Fruit fly (Drosophila melanogaster) whole organism, pupa: ENCODE measurements around the gene CG6013.

Experiments used
- CG10348 ChIP-seq: fragments of 200-800 bp; sonication (Bioruptor generic); IDR thresholded peaks from 2 replicates; pipeline ENCODE4 v1.3.6; 2022; ENCODE audit warnings: missing biosample characterization, missing genetic modification characterization
- CG12605 ChIP-seq: fragments of 200-800 bp; sonication (Bioruptor generic); IDR thresholded peaks from 2 replicates; pipeline ENCODE4 v1.3.6; 2022; ENCODE audit warnings: missing biosample characterization, missing genetic modification characterization
- CG13204 ChIP-seq: fragments of 200-800 bp; sonication (Bioruptor generic); optimal IDR thresholded peaks from 2 replicates; lab custom pipeline; 2018; ENCODE audit warnings: missing biosample characterization, mild to moderate bottlenecking, missing genetic modification characterization, moderate library complexity
- CG14655 ChIP-seq: fragments of 200-800 bp; sonication (Bioruptor generic); optimal IDR thresholded peaks from 3 replicates; lab custom pipeline; 2017; ENCODE audit warnings: mild to moderate bottlenecking, missing biosample characterization, missing genetic modification reagents, missing genetic modification characterization
- CG15710 ChIP-seq: fragments of 200-800 bp; sonication (Bioruptor generic); optimal IDR thresholded peaks from 2 replicates; lab custom pipeline; 2018; ENCODE audit warnings: missing biosample characterization, mild to moderate bottlenecking, missing genetic modification characterization, moderate library complexity
- CG17806 ChIP-seq: fragments of 200-800 bp; sonication (Bioruptor generic); optimal IDR thresholded peaks from 2 replicates; lab custom pipeline; 2018; ENCODE audit warnings: missing biosample characterization, mild to moderate bottlenecking, missing genetic modification characterization, moderate library complexity
- CG32121 ChIP-seq: fragments of 200-800 bp; sonication (Bioruptor generic); IDR thresholded peaks from 2 replicates; pipeline ENCODE4 v1.3.6; 2022; ENCODE audit warnings: missing biosample characterization, missing genetic modification characterization
- CG34367 ChIP-seq: fragments of 200-800 bp; sonication (Bioruptor generic); optimal IDR thresholded peaks from 2 replicates; lab custom pipeline; 2018; ENCODE audit warnings: missing biosample characterization, mild to moderate bottlenecking, missing genetic modification characterization
- CG4496 ChIP-seq: fragments of 200-800 bp; sonication (Bioruptor generic); IDR thresholded peaks from 3 replicates; pipeline ENCODE4 v1.3.6; 2022; ENCODE audit warnings: missing biosample characterization, missing genetic modification characterization
- CG8159 ChIP-seq: fragments of 200-800 bp; sonication (Bioruptor generic); optimal IDR thresholded peaks from 3 replicates; lab custom pipeline; 2018; ENCODE audit warnings: missing biosample characterization, mild to moderate bottlenecking, missing genetic modification characterization, moderate library complexity
- CG8301 ChIP-seq: fragments of 200-800 bp; sonication (Bioruptor generic); optimal IDR thresholded peaks from 2 replicates; lab custom pipeline; 2018; ENCODE audit warnings: missing biosample characterization, mild to moderate bottlenecking, missing genetic modification characterization
- CG9948 ChIP-seq: fragments of 200-800 bp; sonication (Bioruptor generic); optimal IDR thresholded peaks from 2 replicates; lab custom pipeline; 2018; ENCODE audit warnings: missing biosample characterization, mild to moderate bottlenecking, missing genetic modification characterization, moderate library complexity
- D1 ChIP-seq: fragments of 200-800 bp; sonication (Bioruptor generic); optimal IDR thresholded peaks from 2 replicates; lab custom pipeline; 2018; ENCODE audit warnings: missing biosample characterization, mild to moderate bottlenecking, missing genetic modification characterization, moderate library complexity
- EcR ChIP-seq: fragments of 200-800 bp; sonication (Bioruptor generic); optimal IDR thresholded peaks from 3 replicates; lab custom pipeline; 2019; ENCODE audit warnings: missing biosample characterization, missing genetic modification characterization, mild to moderate bottlenecking, moderate library complexity, missing genetic modification reagents
- Ets98B ChIP-seq: fragments of 200-800 bp; sonication (Bioruptor generic); IDR thresholded peaks from 2 replicates; pipeline ENCODE4 v1.3.6; 2022; ENCODE audit warnings: missing biosample characterization, missing genetic modification characterization
- Pif1A ChIP-seq: fragments of 200-800 bp; sonication (Bioruptor generic); optimal IDR thresholded peaks from 3 replicates; lab custom pipeline; 2016; ENCODE audit warnings: missing biosample characterization, missing genetic modification characterization
- Pif1B ChIP-seq: fragments of 200-800 bp; sonication (Bioruptor generic); optimal IDR thresholded peaks from 3 replicates; lab custom pipeline; 2016; ENCODE audit warnings: missing biosample characterization, missing genetic modification characterization
- Snoo ChIP-seq: fragments of 200-800 bp; sonication (Bioruptor generic); optimal IDR thresholded peaks from 3 replicates; lab custom pipeline; 2017; ENCODE audit warnings: missing biosample characterization, mild to moderate bottlenecking, missing genetic modification characterization, inconsistent platforms
- fd96Ca ChIP-seq: fragments of 200-800 bp; sonication (Bioruptor generic); IDR thresholded peaks from 3 replicates; pipeline ENCODE4 v1.3.6; 2022; ENCODE audit warnings: missing biosample characterization, missing genetic modification characterization
- gl ChIP-seq: fragments of 200-800 bp; sonication (Bioruptor generic); optimal IDR thresholded peaks from 2 replicates; lab custom pipeline; 2018; ENCODE audit warnings: missing biosample characterization, mild to moderate bottlenecking, missing genetic modification characterization
- rn ChIP-seq: fragments of 200-800 bp; sonication (Bioruptor generic); IDR thresholded peaks from 2 replicates; pipeline ENCODE4 v1.3.6; 2022; ENCODE audit warnings: missing biosample characterization, missing genetic modification characterization

The CG6013 gene

dm6 chr3R:19033238-19033637 is 1.9 kb downstream of the CG6013 start, which contains the start of gene CG6026:
TSS of gene CG6026 (plus strand) at chr3R:19033538.
- no peak for TF ChIP-seq rn (GFP tag; lab: Robert Waterston, UW)
- TF ChIP-seq Pif1B (GFP tag; lab: Kevin White, UChicago): no peak
- peak; percentile 41 for TF ChIP-seq Ets98B (GFP tag; lab: Robert Waterston, UW)

DNA sequence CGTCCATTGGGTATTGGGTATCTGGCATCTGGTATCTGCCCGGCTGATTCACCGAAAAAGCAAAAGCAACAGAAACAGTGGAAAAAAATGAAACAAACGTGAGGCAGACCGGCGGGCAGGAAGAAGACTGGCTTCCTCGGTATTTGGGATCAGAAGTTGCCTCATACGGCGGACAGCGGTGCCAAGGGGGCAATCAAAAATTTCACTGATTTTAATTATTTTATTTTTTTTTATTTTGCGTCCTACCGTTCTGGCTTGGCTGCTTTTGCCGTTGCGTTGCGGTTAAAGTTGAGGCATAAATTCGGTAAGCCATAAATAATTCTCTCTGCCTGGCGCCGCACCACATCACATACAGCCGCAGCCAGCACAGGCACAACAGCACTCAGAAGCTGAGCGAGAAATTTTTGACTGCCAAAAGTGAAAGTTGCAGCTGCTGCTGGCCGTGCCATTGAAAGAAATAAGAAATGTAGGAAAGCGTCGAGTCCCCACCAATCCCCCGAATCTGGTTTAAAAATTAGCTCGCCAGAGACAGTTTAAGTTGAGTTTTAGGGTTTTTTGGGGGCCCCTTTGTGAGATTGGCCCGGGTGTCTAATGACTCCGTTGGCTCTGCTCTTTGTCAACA is 5.3 kb downstream of the CG6013 start:
- TF ChIP-seq CG12605 (GFP tag; lab: Robert Waterston, UW): no peak
- TF ChIP-seq CG32121 (GFP tag; lab: Robert Waterston, UW): no peak
- TF ChIP-seq CG10348: no peak
- no peak for TF ChIP-seq CG34367 (tag; lab: Kevin White, UChicago)
- no peak for TF ChIP-seq CG13204
- no peak for TF ChIP-seq CG17806
- TF ChIP-seq rn (GFP tag; lab: Robert Waterston, UW): no peak

- TF ChIP-seq CG32121 (GFP tag; lab: Robert Waterston, UW) (no peak), Ets98B (GFP tag; lab: Robert Waterston, UW) (no peak), CG13204 (no peak), CG34367 (tag; lab: Kevin White, UChicago) (no peak), CG9948 (tag; lab: Kevin White, UChicago) (no peak), CG8301 (tag; lab: Kevin White, UChicago) (no peak), gl (tag; lab: Kevin White, UChicago) (no peak), CG8159 (tag; lab: Kevin White, UChicago) (no peak), CG4496 (GFP tag; lab: Robert Waterston, UW) (no peak), CG15710 (tag; lab: Kevin White, UChicago) (no peak), CG10348 (no peak), fd96Ca (GFP tag; lab: Robert Waterston, UW) (no peak), CG14655 (no peak), D1 (tag; lab: Kevin White, UChicago) (no peak), Snoo (tag; lab: Kevin White, UChicago) (no peak)
- TF ChIP-seq, all 21 proteins: peak for 0
These were observed 9.4 kb downstream of the CG6013 start for dm6 chr3R:19040685-19041084.

DNA sequence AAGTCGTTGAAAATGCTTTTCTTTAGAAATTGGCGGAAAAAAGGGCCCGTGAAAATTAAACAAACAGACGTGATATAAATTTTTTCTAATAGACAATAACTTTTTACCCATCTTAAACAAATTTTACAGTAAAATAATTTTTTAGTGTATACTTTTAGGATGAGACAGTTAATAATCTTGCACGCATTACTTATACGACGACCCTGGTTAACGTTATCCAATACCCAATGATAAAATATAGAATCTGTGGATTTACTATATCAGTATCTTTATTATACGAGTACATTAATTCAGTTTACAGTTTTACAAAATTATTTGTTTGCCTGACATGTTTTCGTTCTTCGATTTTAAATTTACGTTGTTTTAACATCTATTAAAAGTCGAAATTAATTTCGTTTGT is 13.3 kb downstream of the CG6013 start:
- TF ChIP-seq CG17806 (no peak), CG15710 (tag; lab: Kevin White, UChicago) (no peak), CG13204 (no peak), Snoo (tag; lab: Kevin White, UChicago) (no peak), CG34367 (tag; lab: Kevin White, UChicago) (no peak), Ets98B (GFP tag; lab: Robert Waterston, UW) (no peak), CG8159 (tag; lab: Kevin White, UChicago) (no peak), Pif1B (GFP tag; lab: Kevin White, UChicago) (no peak)

- no peak for TF ChIP-seq Ets98B (GFP tag; lab: Robert Waterston, UW)
- no peak for TF ChIP-seq Pif1B (GFP tag; lab: Kevin White, UChicago)
- TF ChIP-seq CG9948 (tag; lab: Kevin White, UChicago): no peak
- no peak for TF ChIP-seq CG12605 (GFP tag; lab: Robert Waterston, UW)
- no peak for TF ChIP-seq CG8159 (tag; lab: Kevin White, UChicago)
- no peak for TF ChIP-seq D1 (tag; lab: Kevin White, UChicago)
- TF ChIP-seq CG4496 (GFP tag; lab: Robert Waterston, UW): no peak
- TF ChIP-seq Pif1A (GFP tag; lab: Kevin White, UChicago): no peak
- no peak for TF ChIP-seq EcR (GFP tag; lab: Kevin White, UChicago)
- no peak for TF ChIP-seq gl (tag; lab: Kevin White, UChicago)
- no peak for TF ChIP-seq CG32121 (GFP tag; lab: Robert Waterston, UW)
- TF ChIP-seq CG15710 (tag; lab: Kevin White, UChicago): no peak
- TF ChIP-seq rn (GFP tag; lab: Robert Waterston, UW): no peak
These were observed 19.9 kb downstream of the CG6013 start for dm6 chr3R:19051247-19051646.

- TF ChIP-seq CG32121 (GFP tag; lab: Robert Waterston, UW): no peak
- no peak for TF ChIP-seq rn (GFP tag; lab: Robert Waterston, UW)
- no peak for TF ChIP-seq Snoo (tag; lab: Kevin White, UChicago)
- no peak for TF ChIP-seq CG4496 (GFP tag; lab: Robert Waterston, UW)
- TF ChIP-seq CG8159 (tag; lab: Kevin White, UChicago): no peak
- no peak for TF ChIP-seq CG8301 (tag; lab: Kevin White, UChicago)
- TF ChIP-seq CG12605 (GFP tag; lab: Robert Waterston, UW): no peak
- no peak for TF ChIP-seq Pif1B (GFP tag; lab: Kevin White, UChicago)
- no peak for TF ChIP-seq CG34367 (tag; lab: Kevin White, UChicago)
- TF ChIP-seq CG17806: no peak
- TF ChIP-seq Ets98B (GFP tag; lab: Robert Waterston, UW): no peak
- TF ChIP-seq Pif1A (GFP tag; lab: Kevin White, UChicago): no peak
- TF ChIP-seq D1 (tag; lab: Kevin White, UChicago): no peak
- no peak for TF ChIP-seq EcR (GFP tag; lab: Kevin White, UChicago)
- TF ChIP-seq CG13204: no peak
- no peak for TF ChIP-seq CG14655
- TF ChIP-seq CG15710 (tag; lab: Kevin White, UChicago): no peak
- TF ChIP-seq CG9948 (tag; lab: Kevin White, UChicago): no peak
- TF ChIP-seq fd96Ca (GFP tag; lab: Robert Waterston, UW): no peak
These were observed 21.2 kb downstream of the CG6013 start for dm6 chr3R:19052475-19052874.
